1 fruit fly cellular context compared by ENCODE assay signal in genomic region chr3R:14095428-14095827, dm6.
TF ChIP-seq lines count a peak whose summit lies in the region.

No protein-coding gene starts in this region.

TF ChIP-seq in whole organism, embryonic, 481 proteins besides CTCF, POLR2A, EP300 and RAD21 (continued from another document):
- TF ChIP-seq CG14710 (tag; optimal IDR thresholded peaks at IDR 0.05; lab: Kevin White, UChicago): peak; percentile 28
- 0 out of 3 replicates have a peak, but pooled peaks have one; percentile 22 for TF ChIP-seq CG11093 (GFP tag; IDR thresholded peaks at IDR 0.05; lab: Robert Waterston, UW)
- no peak for TF ChIP-seq prd (optimal IDR thresholded peaks at IDR 0.05; lab: Kevin White, UChicago)
- TF ChIP-seq prd (GFP tag; IDR thresholded peaks at IDR 0.05; lab: Robert Waterston, UW): peak; percentile 70
- TF ChIP-seq CG6791 (GFP tag; IDR thresholded peaks at IDR 0.05; lab: Robert Waterston, UW; ENCODE audit: partially characterized antibody): no peak
- 0 out of 2 replicates have a peak, but pooled peaks have one; percentile 15 for TF ChIP-seq CG7372 (GFP tag; IDR thresholded peaks at IDR 0.05; lab: Robert Waterston, UW)
- TF ChIP-seq CG4424 (GFP tag; optimal IDR thresholded peaks at IDR 0.05; lab: Kevin White, UChicago): peak; percentile 46
- TF ChIP-seq esg (GFP tag; conservative IDR thresholded peaks at IDR 0.05; lab: Robert Waterston, UW): peak; percentile 41
- peak; percentile 52; the same call in 1 of the 2 replicates for TF ChIP-seq CG32532 (GFP tag; IDR thresholded peaks at IDR 0.05; lab: Robert Waterston, UW)
- no peak for TF ChIP-seq Optix (GFP tag; IDR thresholded peaks at IDR 0.05; lab: Robert Waterston, UW)
- peak in 1 of 2 experiments; percentile 42 for TF ChIP-seq Eip74EF (GFP tag; optimal IDR thresholded peaks at IDR 0.05; lab: Kevin White, UChicago)
- TF ChIP-seq croc (GFP tag; conservative IDR thresholded peaks at IDR 0.05; lab: Robert Waterston, UW): 0 out of 3 replicates have a peak, but pooled peaks have one; percentile 26
- no peak for TF ChIP-seq CG1602 (GFP tag; optimal IDR thresholded peaks at IDR 0.05; lab: Kevin White, UChicago)
- TF ChIP-seq CG10267 (tag; optimal IDR thresholded peaks at IDR 0.05; lab: Kevin White, UChicago): peak; percentile 48
- peak; percentile 22 for TF ChIP-seq tin (GFP tag; optimal IDR thresholded peaks at IDR 0.05; lab: Kevin White, UChicago)
- no peak for TF ChIP-seq fd102C (GFP tag; optimal IDR thresholded peaks at IDR 0.05; lab: Kevin White, UChicago)
- TF ChIP-seq disco-r (GFP tag; optimal IDR thresholded peaks at IDR 0.05; lab: Kevin White, UChicago): no peak
- TF ChIP-seq CG5180 (GFP tag; optimal IDR thresholded peaks at IDR 0.05; lab: Kevin White, UChicago): peak; percentile 43
- peak; percentile 42 for TF ChIP-seq Ssrp (tag; optimal IDR thresholded peaks at IDR 0.05; lab: Kevin White, UChicago)
- no peak for TF ChIP-seq emc (GFP tag; optimal IDR thresholded peaks at IDR 0.05; lab: Kevin White, UChicago)
- no peak for TF ChIP-seq bbx (GFP tag; IDR thresholded peaks at IDR 0.05; lab: Robert Waterston, UW; ENCODE audit: partially characterized antibody)
- peak; percentile 67 for TF ChIP-seq sob (GFP tag; IDR thresholded peaks at IDR 0.05; lab: Robert Waterston, UW)
- TF ChIP-seq HHEX (GFP tag; optimal IDR thresholded peaks at IDR 0.05; lab: Kevin White, UChicago): peak; percentile 22
- no peak for TF ChIP-seq Side (GFP tag; optimal IDR thresholded peaks at IDR 0.05; lab: Kevin White, UChicago)
- TF ChIP-seq CG34376 (GFP tag; optimal IDR thresholded peaks at IDR 0.05; lab: Kevin White, UChicago): no peak
- peak; percentile 74 for TF ChIP-seq dysf (GFP tag; IDR thresholded peaks at IDR 0.05; lab: Robert Waterston, UW)
- TF ChIP-seq CG8388 (GFP tag; optimal IDR thresholded peaks at IDR 0.05; lab: Kevin White, UChicago): peak; percentile 56
- peak; percentile 81 for TF ChIP-seq CG11504 (tag; optimal IDR thresholded peaks at IDR 0.05; lab: Kevin White, UChicago)
- TF ChIP-seq CG15269 (tag; optimal IDR thresholded peaks at IDR 0.05; lab: Kevin White, UChicago): peak; percentile 80
- TF ChIP-seq CG10366 (GFP tag; IDR thresholded peaks at IDR 0.05; lab: Robert Waterston, UW): peak; percentile 39; the same call in 1 of the 2 replicates
- 0 out of 2 replicates have a peak, but pooled peaks have one; percentile 13 for TF ChIP-seq ranshi (GFP tag; IDR thresholded peaks at IDR 0.05; lab: Robert Waterston, UW)
- peak; percentile 32 for TF ChIP-seq CG1233 (GFP tag; optimal IDR thresholded peaks at IDR 0.05; lab: Kevin White, UChicago)
- peak; percentile 70 for TF ChIP-seq stc (GFP tag; IDR thresholded peaks at IDR 0.05; lab: Robert Waterston, UW)
- peak; percentile 39 for TF ChIP-seq Vsx1 (GFP tag; optimal IDR thresholded peaks at IDR 0.05; lab: Kevin White, UChicago)
- peak; percentile 10 for TF ChIP-seq CG1529 (GFP tag; optimal IDR thresholded peaks at IDR 0.05; lab: Kevin White, UChicago)
- TF ChIP-seq sc (optimal IDR thresholded peaks at IDR 0.05; lab: Kevin White, UChicago): no peak
- TF ChIP-seq sc (GFP tag; optimal IDR thresholded peaks at IDR 0.05; lab: Kevin White, UChicago): peak; percentile 11
- peak; percentile 16 for TF ChIP-seq CG10209 (GFP tag; optimal IDR thresholded peaks at IDR 0.05; lab: Kevin White, UChicago)
- TF ChIP-seq CG18262 (tag; optimal IDR thresholded peaks at IDR 0.05; lab: Kevin White, UChicago): peak; percentile 61
- TF ChIP-seq Dek (tag; optimal IDR thresholded peaks at IDR 0.05; lab: Kevin White, UChicago): peak; percentile 43
- no peak for TF ChIP-seq CG11560 (tag; IDR thresholded peaks at IDR 0.05; lab: Robert Waterston, UW)
- TF ChIP-seq Stat92E (GFP tag; optimal IDR thresholded peaks at IDR 0.05; lab: Kevin White, UChicago): no peak
- TF ChIP-seq CG6854 (GFP tag; optimal IDR thresholded peaks at IDR 0.05; lab: Kevin White, UChicago): peak; percentile 37
- peak; percentile 19 for TF ChIP-seq mam (GFP tag; optimal IDR thresholded peaks at IDR 0.05; lab: Kevin White, UChicago)
- no peak for TF ChIP-seq Neu2 (GFP tag; optimal IDR thresholded peaks at IDR 0.05; lab: Kevin White, UChicago; ENCODE audit: borderline replicate concordance)
- 0 out of 3 replicates have a peak, but pooled peaks have one; percentile 32 for TF ChIP-seq CG17361 (GFP tag; IDR thresholded peaks at IDR 0.05; lab: Robert Waterston, UW)
- TF ChIP-seq Ptx1 (GFP tag; IDR thresholded peaks at IDR 0.05; lab: Robert Waterston, UW): peak; percentile 76
- 0 out of 3 replicates have a peak, but pooled peaks have one; percentile 29 for TF ChIP-seq H15 (GFP tag; IDR thresholded peaks at IDR 0.05; lab: Robert Waterston, UW)
- no peak for TF ChIP-seq sug (tag; optimal IDR thresholded peaks at IDR 0.05; lab: Kevin White, UChicago)
- TF ChIP-seq Abd-B (GFP tag; optimal IDR thresholded peaks at IDR 0.05; lab: Kevin White, UChicago): peak; percentile 32
- TF ChIP-seq Hr51 (GFP tag; optimal IDR thresholded peaks at IDR 0.05; lab: Kevin White, UChicago): peak in 1 of 2 experiments; percentile 73
- no peak for TF ChIP-seq Lhr (GFP tag; optimal IDR thresholded peaks at IDR 0.05; lab: Kevin White, UChicago)
